Fruit fly (Drosophila melanogaster) whole organism, embryonic: ENCODE data around the gene CG5050.

Experiments used
- Awh ChIP-seq: fragments of 200-800 bp; sonication (Bioruptor generic); IDR thresholded peaks from 2 replicates; pipeline ENCODE4, ENCODE4 v1.3.6; 2022; ENCODE audit warnings: missing biosample characterization, missing genetic modification characterization
- BtbVII ChIP-seq: fragments of 200-800 bp; sonication (Bioruptor generic); optimal IDR thresholded peaks from 3 replicates; lab custom pipeline; 2017; ENCODE audit warnings: missing biosample characterization, mild to moderate bottlenecking, missing genetic modification characterization
- CG11085 ChIP-seq: fragments of 200-800 bp; sonication (Bioruptor generic); IDR thresholded peaks from 2 replicates; pipeline ENCODE4 v1.3.6; 2022; ENCODE audit warnings: missing biosample characterization, missing genetic modification characterization
- CG12391 ChIP-seq: fragments of 200-800 bp; sonication (Bioruptor generic); optimal IDR thresholded peaks from 3 replicates; lab custom pipeline; 2018; ENCODE audit warnings: missing biosample characterization, mild to moderate bottlenecking, missing genetic modification characterization, moderate library complexity
- CG12744 ChIP-seq: fragments of 200-800 bp; sonication (Bioruptor generic); optimal IDR thresholded peaks from 2 replicates; lab custom pipeline; 2016; ENCODE audit warnings: missing biosample characterization, missing genetic modification characterization
- CG17186 ChIP-seq: fragments of 200-800 bp; sonication (Bioruptor generic); optimal IDR thresholded peaks from 3 replicates; lab custom pipeline; 2017; ENCODE audit warnings: missing biosample characterization, missing genetic modification reagents, missing genetic modification characterization
- CG17802 ChIP-seq: fragments of 200-800 bp; sonication (Bioruptor generic); optimal IDR thresholded peaks from 2 replicates; lab custom pipeline; 2018; ENCODE audit warnings: missing biosample characterization, mild to moderate bottlenecking, missing genetic modification characterization, moderate library complexity
- CG18619 ChIP-seq: fragments of 200-800 bp; sonication (Bioruptor generic); optimal IDR thresholded peaks from 3 replicates; lab custom pipeline; 2017; ENCODE audit warnings: missing biosample characterization, mild to moderate bottlenecking, missing genetic modification characterization
- CG2202 ChIP-seq: fragments of 200-800 bp; sonication (Bioruptor generic); optimal IDR thresholded peaks from 2 replicates; lab custom pipeline; 2018; ENCODE audit warnings: missing biosample characterization, mild to moderate bottlenecking, missing genetic modification characterization
- CG30020 ChIP-seq: fragments of 200-800 bp; optimal IDR thresholded peaks from 2 replicates; lab custom pipeline; 2019; ENCODE audit warnings: missing biosample characterization, mild to moderate bottlenecking, missing genetic modification characterization, moderate library complexity
- CG31441 ChIP-seq: fragments of 200-800 bp; sonication (Bioruptor generic); IDR thresholded peaks from 2 replicates; pipeline ENCODE4 v1.3.6; 2022; ENCODE audit warnings: missing biosample characterization, missing genetic modification characterization
- CG3163 ChIP-seq: fragments of 200-800 bp; sonication (Bioruptor generic); optimal IDR thresholded peaks from 3 replicates; lab custom pipeline; 2016; ENCODE audit warnings: missing biosample characterization, missing genetic modification characterization
- CG32772 ChIP-seq: fragments of 200-800 bp; sonication (Bioruptor generic); IDR thresholded peaks from 2 replicates; pipeline ENCODE4 v1.3.6; 2022; ENCODE audit warnings: missing biosample characterization, missing genetic modification characterization
- CG33213 ChIP-seq: fragments of 200-800 bp; sonication (Bioruptor generic); optimal IDR thresholded peaks from 3 replicates; lab custom pipeline; 2016; ENCODE audit warnings: missing biosample characterization, missing genetic modification characterization
- CG3847 ChIP-seq: fragments of 200-800 bp; sonication (Bioruptor generic); IDR thresholded peaks from 2 replicates; pipeline ENCODE4 v1.3.6; 2022; ENCODE audit warnings: missing biosample characterization, missing genetic modification characterization
- CG43689 ChIP-seq: fragments of 200-800 bp; sonication (Bioruptor generic); IDR thresholded peaks from 2 replicates; pipeline ENCODE4 v1.3.6; 2022; ENCODE audit warnings: missing biosample characterization, missing genetic modification characterization
- CG7963 ChIP-seq: fragments of 200-800 bp; sonication (Bioruptor generic); IDR thresholded peaks from 3 replicates; pipeline ENCODE4 v1.3.6; 2022; ENCODE audit warnings: missing biosample characterization, missing genetic modification characterization; ENCODE audit not compliant: partially characterized antibody
- Dbx ChIP-seq: fragments of 200-800 bp; sonication (Bioruptor generic); IDR thresholded peaks from 3 replicates; pipeline ENCODE4 v1.3.6; 2022; ENCODE audit warnings: missing biosample characterization, missing genetic modification characterization
- Ets65A ChIP-seq: fragments of 200-800 bp; sonication (Bioruptor generic); peaks from one replicate; lab custom pipeline; 2016; ENCODE audit warnings: missing biosample characterization, missing genetic modification characterization
- HLH3B ChIP-seq: fragments of 200-800 bp; sonication (Bioruptor generic); IDR thresholded peaks from 2 replicates; pipeline ENCODE4 v1.3.6; 2022; ENCODE audit warnings: missing biosample characterization, missing genetic modification characterization
- HLH54F ChIP-seq: fragments of 200-800 bp; sonication (Bioruptor generic); optimal IDR thresholded peaks from 3 replicates; lab custom pipeline; 2016; ENCODE audit warnings: missing biosample characterization, missing genetic modification characterization
- Mes4 ChIP-seq: fragments of 200-800 bp; sonication (Bioruptor generic); optimal IDR thresholded peaks from 2 replicates; lab custom pipeline; 2016; ENCODE audit warnings: missing biosample characterization, missing genetic modification characterization
- Oli ChIP-seq: fragments of 200-800 bp; sonication (Bioruptor generic); optimal IDR thresholded peaks from 2 replicates; lab custom pipeline; 2018; ENCODE audit warnings: missing biosample characterization, mild to moderate bottlenecking, missing genetic modification characterization, moderate library complexity
- Rfx ChIP-seq: fragments of 200-800 bp; sonication (Bioruptor generic); IDR thresholded peaks from 2 replicates; pipeline ENCODE4 v1.3.6; 2022; ENCODE audit warnings: missing biosample characterization, missing genetic modification characterization
- Rx ChIP-seq: fragments of 200-800 bp; sonication (Bioruptor generic); IDR thresholded peaks from 2 replicates; pipeline ENCODE4 v1.3.6; 2022; ENCODE audit warnings: missing biosample characterization, missing genetic modification characterization
- Sox102F ChIP-seq: fragments of 200-800 bp; sonication (Bioruptor generic); optimal IDR thresholded peaks from 2 replicates; lab custom pipeline; 2018; ENCODE audit warnings: missing biosample characterization, mild to moderate bottlenecking, missing genetic modification characterization, moderate library complexity
- Usf ChIP-seq: fragments of 200-800 bp; sonication (Bioruptor generic); optimal IDR thresholded peaks from 2 replicates; lab custom pipeline; 2017; ENCODE audit warnings: missing genotype, missing biosample characterization, missing genetic modification characterization
- ac ChIP-seq: fragments of 200-800 bp; sonication (Bioruptor generic); optimal IDR thresholded peaks from 3 replicates; lab custom pipeline; 2017; ENCODE audit warnings: missing biosample characterization, mild to moderate bottlenecking, missing genetic modification characterization
- aop ChIP-seq: fragments of 200-800 bp; sonication (Bioruptor generic); IDR thresholded peaks from 2 replicates; pipeline ENCODE4 v1.3.6; 2022; ENCODE audit warnings: missing biosample characterization, missing genetic modification characterization
- ash1 ChIP-seq: fragments of 200-800 bp; sonication (Bioruptor generic); optimal IDR thresholded peaks from 2 replicates; lab custom pipeline; 2018; ENCODE audit warnings: missing biosample characterization, mild to moderate bottlenecking, missing genetic modification characterization
- da ChIP-seq: fragments of 200-800 bp; sonication (Bioruptor generic); optimal IDR thresholded peaks from 2 replicates; lab custom pipeline; 2016; ENCODE audit warnings: missing biosample characterization, missing genetic modification characterization
- disco-r ChIP-seq: fragments of 200-800 bp; sonication (Bioruptor generic); optimal IDR thresholded peaks from 2 replicates; lab custom pipeline; 2016; ENCODE audit warnings: missing biosample characterization, missing genetic modification characterization
- emc ChIP-seq: fragments of 200-800 bp; sonication (Bioruptor generic); optimal IDR thresholded peaks from 2 replicates; lab custom pipeline; 2016; ENCODE audit warnings: missing biosample characterization, missing genetic modification characterization
- ftz-f1 ChIP-seq: fragments of 200-800 bp; sonication (Bioruptor generic); optimal IDR thresholded peaks from 2 replicates; lab custom pipeline; 2016; ENCODE audit warnings: missing biosample characterization, missing genetic modification characterization
- hkb ChIP-seq, 2 experiments: fragments of 200-800 bp in 1 of 2; fragments of >200 bp in 1 of 2; sonication (Bioruptor generic) in 1 of 2; IDR thresholded peaks in 1 of 2; optimal IDR thresholded peaks in 1 of 2; 2 replicates each; pipeline versions ENCODE4 v1.3.6 to Lab custom; 2017 to 2022; ENCODE audit warnings: missing biosample characterization in 1 of 2, missing genetic modification characterization in 1 of 2
- hth ChIP-seq: fragments of >200 bp; optimal IDR thresholded peaks from 2 replicates; lab custom pipeline; 2017; ENCODE audit warnings: inconsistent platforms
- kni ChIP-seq: fragments of 200-800 bp; sonication (Bioruptor generic); optimal IDR thresholded peaks from 3 replicates; lab custom pipeline; 2017; ENCODE audit warnings: mild to moderate bottlenecking, missing biosample characterization, missing genetic modification reagents, missing genetic modification characterization
- lbe ChIP-seq: fragments of 200-800 bp; sonication (Bioruptor generic); optimal IDR thresholded peaks from 2 replicates; lab custom pipeline; 2016; ENCODE audit warnings: missing biosample characterization, mild to moderate bottlenecking, missing genetic modification characterization
- lilli ChIP-seq: fragments of 200-800 bp; sonication (Bioruptor generic); optimal IDR thresholded peaks from 3 replicates; lab custom pipeline; 2016; ENCODE audit warnings: missing biosample characterization, missing genetic modification characterization
- nau ChIP-seq: fragments of 200-800 bp; sonication (Bioruptor generic); optimal IDR thresholded peaks from 3 replicates; lab custom pipeline; 2017; ENCODE audit warnings: missing biosample characterization, mild to moderate bottlenecking, missing genetic modification characterization, missing genetic modification reagents
- nerfin-1 ChIP-seq: fragments of 200-800 bp; sonication (Bioruptor generic); optimal IDR thresholded peaks from 3 replicates; lab custom pipeline; 2019; ENCODE audit warnings: missing biosample characterization, mild to moderate bottlenecking, missing genetic modification characterization, moderate library complexity
- odd ChIP-seq: fragments of 200-800 bp; sonication (Bioruptor generic); optimal IDR thresholded peaks from 2 replicates; lab custom pipeline; 2017; ENCODE audit warnings: missing biosample characterization, mild to moderate bottlenecking, missing genetic modification characterization
- phol ChIP-seq: fragments of 200-800 bp; sonication (Bioruptor generic); optimal IDR thresholded peaks from 3 replicates; lab custom pipeline; 2018; ENCODE audit warnings: missing biosample characterization, mild to moderate bottlenecking, missing genetic modification characterization, moderate library complexity
- pita ChIP-seq: fragments of 200-800 bp; sonication (Bioruptor generic); optimal IDR thresholded peaks from 2 replicates; lab custom pipeline; 2017; ENCODE audit warnings: missing biosample characterization, mild to moderate bottlenecking, missing genetic modification characterization
- prd ChIP-seq, 3 experiments: fragments of >200 bp in 2 of 3; fragments of 200-800 bp in 1 of 3; sonication (Bioruptor generic) in 1 of 3; optimal IDR thresholded peaks in 2 of 3; IDR thresholded peaks in 1 of 3; 2 replicates in 2 of 3; 3 replicates in 1 of 3; pipeline versions ENCODE4 v1.3.6 to Lab custom; 2017 to 2022; ENCODE audit warnings: missing biosample characterization in 1 of 3, missing genetic modification characterization in 1 of 3
- pum ChIP-seq: fragments of 200-800 bp; sonication (Bioruptor generic); optimal IDR thresholded peaks from 2 replicates; lab custom pipeline; 2016; ENCODE audit warnings: missing biosample characterization, missing genetic modification characterization
- sc ChIP-seq, 3 experiments: fragments of >200 bp in 2 of 3; fragments of 200-800 bp in 1 of 3; sonication (Bioruptor generic) in 1 of 3; optimal IDR thresholded peaks; 2 replicates in 2 of 3; 3 replicates in 1 of 3; lab custom pipeline; 2017; ENCODE audit warnings: mild to moderate bottlenecking in 1 of 3, missing biosample characterization in 1 of 3, missing genetic modification characterization in 1 of 3, missing genetic modification reagents in 1 of 3
- sna ChIP-seq: fragments of 200-800 bp; sonication (Bioruptor generic); IDR thresholded peaks from 2 replicates; pipeline ENCODE4 v1.3.6; 2022; ENCODE audit warnings: missing biosample characterization, missing genetic modification characterization; ENCODE audit not compliant: partially characterized antibody
- ssp ChIP-seq: fragments of 200-800 bp; sonication (Bioruptor generic); IDR thresholded peaks from 2 replicates; pipeline ENCODE4 v1.3.6; 2022; ENCODE audit warnings: missing biosample characterization, missing genetic modification characterization
- unc-4 ChIP-seq: fragments of 200-800 bp; sonication (Bioruptor generic); IDR thresholded peaks from 2 replicates; pipeline ENCODE4 v1.3.6; 2022; ENCODE audit warnings: missing biosample characterization, missing genetic modification characterization; ENCODE audit not compliant: partially characterized antibody
- wek ChIP-seq: fragments of 200-800 bp; sonication (Bioruptor generic); optimal IDR thresholded peaks from 3 replicates; lab custom pipeline; 2018; ENCODE audit warnings: missing biosample characterization, mild to moderate bottlenecking, missing genetic modification characterization, moderate library complexity

Gene CG5050

dm6 chr2L:17477710-17478109 lies 25.0 kb downstream of the CG5050 start, which contains the start of gene cass (continued):
- TF ChIP-seq CG30020 (tag; lab: Kevin White, UChicago) (peak; percentile 59), odd (GFP tag; lab: Kevin White, UChicago) (no peak), CG31441 (no peak), Awh (GFP tag; lab: Robert Waterston, UW) (no peak), CG7963 (GFP tag; lab: Robert Waterston, UW) (peak; percentile 92), CG43689 (GFP tag; lab: Robert Waterston, UW) (no peak), emc (GFP tag; lab: Kevin White, UChicago) (no peak), CG12391 (peak; percentile 4), prd (optimal IDR thresholded peaks at IDR 0.05; lab: Kevin White, UChicago) (no peak), prd (GFP tag; IDR thresholded peaks at IDR 0.05; lab: Robert Waterston, UW) (no peak), ssp (GFP tag; lab: Robert Waterston, UW) (no peak), lilli (GFP tag; lab: Kevin White, UChicago) (no peak), sc (optimal IDR thresholded peaks at IDR 0.05; lab: Kevin White, UChicago) (no peak), sc (GFP tag; optimal IDR thresholded peaks at IDR 0.05; lab: Kevin White, UChicago) (no peak), HLH3B (no peak), sna (GFP tag; lab: Robert Waterston, UW) (peak; percentile 82), pum (GFP tag; lab: Kevin White, UChicago) (no peak), Dbx (GFP tag; lab: Robert Waterston, UW) (no peak; the same call in 2 of the 3 replicates), CG3847 (GFP tag; lab: Robert Waterston, UW) (no peak; the same call in 1 of the 2 replicates), Ets65A (no peak), CG17186 (GFP tag; lab: Kevin White, UChicago) (peak; percentile 17), pita (no peak), ash1 (GFP tag; lab: Kevin White, UChicago) (no peak), Rx (GFP tag; lab: Robert Waterston, UW) (no peak), CG33213 (GFP tag; lab: Kevin White, UChicago) (no peak), Mes4 (GFP tag; lab: Kevin White, UChicago) (no peak), ftz-f1 (no peak), nau (GFP tag; lab: Kevin White, UChicago) (no peak), hkb (optimal IDR thresholded peaks at IDR 0.05; lab: Kevin White, UChicago) (no peak), hkb (GFP tag; IDR thresholded peaks at IDR 0.05; lab: Robert Waterston, UW) (no peak), hth (lab: Kevin White, UChicago) (no peak), unc-4 (GFP tag; lab: Robert Waterston, UW) (peak; percentile 93), lbe (GFP tag; lab: Kevin White, UChicago) (no peak), HLH54F (GFP tag; lab: Kevin White, UChicago) (no peak), CG11085 (GFP tag; lab: Robert Waterston, UW) (no peak), BtbVII (no peak), CG17802 (tag; lab: Kevin White, UChicago) (no peak), wek (GFP tag; lab: Kevin White, UChicago) (no peak), disco-r (GFP tag; lab: Kevin White, UChicago) (no peak), nerfin-1 (peak; percentile 45), aop (no peak), CG12744 (GFP tag; lab: Kevin White, UChicago) (no peak), Oli (tag; lab: Kevin White, UChicago) (no peak), CG2202 (tag; lab: Kevin White, UChicago) (no peak), Rfx (GFP tag; lab: Robert Waterston, UW) (no peak), CG3163 (GFP tag; lab: Kevin White, UChicago) (no peak), Usf (GFP tag; lab: Kevin White, UChicago) (no peak), da (GFP tag; lab: Kevin White, UChicago) (no peak), CG32772 (GFP tag; lab: Robert Waterston, UW) (no peak), phol (tag; lab: Kevin White, UChicago) (peak; percentile 97), CG18619 (GFP tag; lab: Kevin White, UChicago) (no peak), kni (no peak), Sox102F (no peak), ac (GFP tag; lab: Kevin White, UChicago) (no peak)
